ENCODE assay signal across 1 fruit fly cellular context in genomic region chr3R:11409667-11410137, dm6.
TF ChIP-seq lines count a peak whose summit lies in the region.

mgr (minus strand) TSS chr3R:11409875.
Irbp (plus strand) TSS chr3R:11410047.

TF ChIP-seq in whole organism, embryonic, 481 proteins besides CTCF, POLR2A, EP300 and RAD21 (continued from another document and continues in another):
- peak; percentile 52; the same call in 1 of the 3 replicates for TF ChIP-seq CG7963 (GFP tag; IDR thresholded peaks at IDR 0.05; lab: Robert Waterston, UW; ENCODE audit: partially characterized antibody)
- TF ChIP-seq CG5953 (GFP tag; IDR thresholded peaks at IDR 0.05; lab: Robert Waterston, UW): peak; percentile 73
- peak; percentile 89 for TF ChIP-seq ssp (GFP tag; IDR thresholded peaks at IDR 0.05; lab: Robert Waterston, UW)
- peak; percentile 86 for TF ChIP-seq lilli (GFP tag; optimal IDR thresholded peaks at IDR 0.05; lab: Kevin White, UChicago)
- no peak for TF ChIP-seq CG12236 (GFP tag; optimal IDR thresholded peaks at IDR 0.05; lab: Kevin White, UChicago)
- TF ChIP-seq dmrt99B (tag; optimal IDR thresholded peaks at IDR 0.05; lab: Kevin White, UChicago): no peak
- TF ChIP-seq CG1024 (GFP tag; IDR thresholded peaks at IDR 0.05; lab: Robert Waterston, UW): peak; percentile 89
- TF ChIP-seq dan (GFP tag; IDR thresholded peaks at IDR 0.05; lab: Robert Waterston, UW): peak; percentile 46; the same call in 1 of the 2 replicates
- peak; percentile 85 for TF ChIP-seq CG6175 (GFP tag; IDR thresholded peaks at IDR 0.05; lab: Robert Waterston, UW)
- peak; percentile 91 for TF ChIP-seq Meics (GFP tag; optimal IDR thresholded peaks at IDR 0.05; lab: Kevin White, UChicago)
- peak; percentile 92 for TF ChIP-seq CG10979 (tag; optimal IDR thresholded peaks at IDR 0.05; lab: Kevin White, UChicago)
- no peak for TF ChIP-seq Fer1 (GFP tag; optimal IDR thresholded peaks at IDR 0.05; lab: Kevin White, UChicago)
- no peak for TF ChIP-seq ab (GFP tag; optimal IDR thresholded peaks at IDR 0.05; lab: Kevin White, UChicago)
- TF ChIP-seq CG12744 (GFP tag; optimal IDR thresholded peaks at IDR 0.05; lab: Kevin White, UChicago): no peak
- peak; percentile 78 for TF ChIP-seq run (tag; optimal IDR thresholded peaks at IDR 0.05; lab: Kevin White, UChicago)
- peak; percentile 93 for TF ChIP-seq YL-1 (GFP tag; optimal IDR thresholded peaks at IDR 0.05; lab: Kevin White, UChicago)
- TF ChIP-seq CG10274 (GFP tag; optimal IDR thresholded peaks at IDR 0.05; lab: Kevin White, UChicago): no peak
- peak; percentile 92 for TF ChIP-seq CG10147 (GFP tag; optimal IDR thresholded peaks at IDR 0.05; lab: Kevin White, UChicago)
- TF ChIP-seq Atf6 (GFP tag; IDR thresholded peaks at IDR 0.05; lab: Robert Waterston, UW): peak; percentile 91
- peak; percentile 94 for TF ChIP-seq CG14441 (GFP tag; IDR thresholded peaks at IDR 0.05; lab: Robert Waterston, UW)
- TF ChIP-seq H2.0 (GFP tag; IDR thresholded peaks at IDR 0.05; lab: Robert Waterston, UW): peak; percentile 92
- no peak for TF ChIP-seq da (GFP tag; optimal IDR thresholded peaks at IDR 0.05; lab: Kevin White, UChicago)
- TF ChIP-seq HHEX (GFP tag; optimal IDR thresholded peaks at IDR 0.05; lab: Kevin White, UChicago): peak; percentile 89
- TF ChIP-seq CG1792 (GFP tag; optimal IDR thresholded peaks at IDR 0.05; lab: Kevin White, UChicago): no peak
- TF ChIP-seq hbn (GFP tag; IDR thresholded peaks at IDR 0.05; lab: Robert Waterston, UW; ENCODE audit: partially characterized antibody): peak; percentile 78
- peak; percentile 76; the same call in 1 of the 2 replicates for TF ChIP-seq Adf1 (GFP tag; IDR thresholded peaks at IDR 0.05; lab: Robert Waterston, UW)
- TF ChIP-seq chinmo (GFP tag; IDR thresholded peaks at IDR 0.05; lab: Robert Waterston, UW; ENCODE audit: partially characterized antibody): no peak
- no peak for TF ChIP-seq lbe (GFP tag; optimal IDR thresholded peaks at IDR 0.05; lab: Kevin White, UChicago)
- peak; percentile 86 for TF ChIP-seq HmgZ (tag; optimal IDR thresholded peaks at IDR 0.05; lab: Kevin White, UChicago)
- peak; percentile 89 for TF ChIP-seq wor (GFP tag; IDR thresholded peaks at IDR 0.05; lab: Robert Waterston, UW)
- peak; percentile 90 for TF ChIP-seq C15 (GFP tag; IDR thresholded peaks at IDR 0.05; lab: Robert Waterston, UW)
- TF ChIP-seq CG30403 (GFP tag; optimal IDR thresholded peaks at IDR 0.05; lab: Kevin White, UChicago): peak; percentile 92
- TF ChIP-seq CG31388 (GFP tag; optimal IDR thresholded peaks at IDR 0.05; lab: Kevin White, UChicago): peak; percentile 65
- TF ChIP-seq Stat92E (GFP tag; optimal IDR thresholded peaks at IDR 0.05; lab: Kevin White, UChicago): peak in 1 of 3 experiments; percentile 77
- peak; percentile 83 for TF ChIP-seq CG3065 (GFP tag; optimal IDR thresholded peaks at IDR 0.05; lab: Kevin White, UChicago)
- peak; percentile 95 for TF ChIP-seq CG13775 (GFP tag; optimal IDR thresholded peaks at IDR 0.05; lab: Kevin White, UChicago)
- TF ChIP-seq PHDP (tag; optimal IDR thresholded peaks at IDR 0.05; lab: Kevin White, UChicago): peak; percentile 94
- TF ChIP-seq fd96Cb (tag; optimal IDR thresholded peaks at IDR 0.05; lab: Kevin White, UChicago): peak; percentile 90
- peak; percentile 68 for TF ChIP-seq crol (GFP tag; IDR thresholded peaks at IDR 0.05; lab: Robert Waterston, UW)
- peak; percentile 45 for TF ChIP-seq mam (GFP tag; optimal IDR thresholded peaks at IDR 0.05; lab: Kevin White, UChicago)
- TF ChIP-seq Hr3 (GFP tag; optimal IDR thresholded peaks at IDR 0.05; lab: Kevin White, UChicago): peak; percentile 92
- TF ChIP-seq Oli (tag; optimal IDR thresholded peaks at IDR 0.05; lab: Kevin White, UChicago): peak; percentile 89
- TF ChIP-seq zf30C (GFP tag; optimal IDR thresholded peaks at IDR 0.05; lab: Kevin White, UChicago): no peak
- no peak for TF ChIP-seq CG9876 (GFP tag; optimal IDR thresholded peaks at IDR 0.05; lab: Kevin White, UChicago)
- TF ChIP-seq dpn (GFP tag; optimal IDR thresholded peaks at IDR 0.05; lab: Kevin White, UChicago): peak; percentile 18 to 92
- no peak for TF ChIP-seq CG11398 (GFP tag; optimal IDR thresholded peaks at IDR 0.05; lab: Kevin White, UChicago)
- no peak for TF ChIP-seq emc (GFP tag; optimal IDR thresholded peaks at IDR 0.05; lab: Kevin White, UChicago)
- TF ChIP-seq Tbp (GFP tag; optimal IDR thresholded peaks at IDR 0.05; lab: Kevin White, UChicago): no peak
- peak; percentile 59 for TF ChIP-seq CG34376 (GFP tag; optimal IDR thresholded peaks at IDR 0.05; lab: Kevin White, UChicago)
- peak; percentile 94 for TF ChIP-seq CG13424 (tag; optimal IDR thresholded peaks at IDR 0.05; lab: Kevin White, UChicago)
- peak; percentile 92 for TF ChIP-seq CG14014 (GFP tag; IDR thresholded peaks at IDR 0.05; lab: Robert Waterston, UW)
- peak; percentile 52 for TF ChIP-seq MTF-1 (GFP tag; optimal IDR thresholded peaks at IDR 0.05; lab: Kevin White, UChicago; ENCODE audit: borderline replicate concordance)
- TF ChIP-seq nau (GFP tag; optimal IDR thresholded peaks at IDR 0.05; lab: Kevin White, UChicago): no peak
- no peak for TF ChIP-seq her (GFP tag; optimal IDR thresholded peaks at IDR 0.05; lab: Kevin White, UChicago)
- no peak for TF ChIP-seq oc (tag; optimal IDR thresholded peaks at IDR 0.05; lab: Kevin White, UChicago)
- TF ChIP-seq CG7357 (GFP tag; IDR thresholded peaks at IDR 0.05; lab: Robert Waterston, UW): peak; percentile 83
- TF ChIP-seq Optix (GFP tag; IDR thresholded peaks at IDR 0.05; lab: Robert Waterston, UW): peak; percentile 91
- peak; percentile 86 for TF ChIP-seq B-H2 (GFP tag; optimal IDR thresholded peaks at IDR 0.05; lab: Kevin White, UChicago)
- TF ChIP-seq Oaz (GFP tag; IDR thresholded peaks at IDR 0.05; lab: Robert Waterston, UW): peak; percentile 91
- no peak for TF ChIP-seq prd (optimal IDR thresholded peaks at IDR 0.05; lab: Kevin White, UChicago)
- TF ChIP-seq prd (GFP tag; IDR thresholded peaks at IDR 0.05; lab: Robert Waterston, UW): peak; percentile 97
- TF ChIP-seq dm (GFP tag; optimal IDR thresholded peaks at IDR 0.05; lab: Kevin White, UChicago): peak; percentile 19
- peak; percentile 9 for TF ChIP-seq gcm2 (GFP tag; optimal IDR thresholded peaks at IDR 0.05; lab: Kevin White, UChicago)
- TF ChIP-seq CG13287 (GFP tag; IDR thresholded peaks at IDR 0.05; lab: Robert Waterston, UW; ENCODE audit: partially characterized antibody): peak; percentile 93
- TF ChIP-seq CG7839 (tag; optimal IDR thresholded peaks at IDR 0.05; lab: Kevin White, UChicago): peak; percentile 92
- peak; percentile 25 for TF ChIP-seq pum (GFP tag; optimal IDR thresholded peaks at IDR 0.05; lab: Kevin White, UChicago)
- peak; percentile 96 for TF ChIP-seq Ada2b (GFP tag; IDR thresholded peaks at IDR 0.05; lab: Robert Waterston, UW)
- TF ChIP-seq CG8290 (GFP tag; optimal IDR thresholded peaks at IDR 0.05; lab: Kevin White, UChicago): peak; percentile 83
- peak in 1 of 2 experiments; percentile 32 for TF ChIP-seq CG8290 (tag; optimal IDR thresholded peaks at IDR 0.05; lab: Kevin White, UChicago)
- TF ChIP-seq fu2 (GFP tag; optimal IDR thresholded peaks at IDR 0.05; lab: Kevin White, UChicago): peak; percentile 50
- peak; percentile 54 for TF ChIP-seq Ets97D (GFP tag; optimal IDR thresholded peaks at IDR 0.05; lab: Kevin White, UChicago)
- peak; percentile 87 for TF ChIP-seq E2f2 (GFP tag; IDR thresholded peaks at IDR 0.05; lab: Robert Waterston, UW)
- TF ChIP-seq tio (GFP tag; optimal IDR thresholded peaks at IDR 0.05; lab: Kevin White, UChicago): no peak
- peak; percentile 72; the same call in 1 of the 2 replicates for TF ChIP-seq CG16779 (GFP tag; IDR thresholded peaks at IDR 0.05; lab: Robert Waterston, UW)
- no peak for TF ChIP-seq CG8944 (GFP tag; optimal IDR thresholded peaks at IDR 0.05; lab: Kevin White, UChicago)
- peak; percentile 79; the same call in 2 of the 3 replicates for TF ChIP-seq CG11093 (GFP tag; IDR thresholded peaks at IDR 0.05; lab: Robert Waterston, UW)
- no peak for TF ChIP-seq Myb (GFP tag; optimal IDR thresholded peaks at IDR 0.05; lab: Kevin White, UChicago)
- peak; percentile 16 for TF ChIP-seq Neu2 (GFP tag; optimal IDR thresholded peaks at IDR 0.05; lab: Kevin White, UChicago; ENCODE audit: borderline replicate concordance)
- peak; percentile 71 for TF ChIP-seq CG7928 (GFP tag; optimal IDR thresholded peaks at IDR 0.05; lab: Kevin White, UChicago)
- TF ChIP-seq CG7745 (tag; optimal IDR thresholded peaks at IDR 0.05; lab: Kevin White, UChicago): peak; percentile 53
- peak; percentile 49 for TF ChIP-seq Bteb2 (GFP tag; optimal IDR thresholded peaks at IDR 0.05; lab: Kevin White, UChicago)
- peak; percentile 25 for TF ChIP-seq pros (GFP tag; optimal IDR thresholded peaks at IDR 0.05; lab: Kevin White, UChicago)
- peak; percentile 82 for TF ChIP-seq toy (GFP tag; IDR thresholded peaks at IDR 0.05; lab: Robert Waterston, UW)
- peak; percentile 59 for TF ChIP-seq Dad (GFP tag; optimal IDR thresholded peaks at IDR 0.05; lab: Kevin White, UChicago)
- TF ChIP-seq lov (optimal IDR thresholded peaks at IDR 0.05; lab: Kevin White, UChicago): no peak
- TF ChIP-seq lov (GFP tag; IDR thresholded peaks at IDR 0.05; lab: Robert Waterston, UW): peak; percentile 64; the same call in 1 of the 3 replicates
- TF ChIP-seq CG3838 (GFP tag; optimal IDR thresholded peaks at IDR 0.05; lab: Kevin White, UChicago): peak; percentile 5
- TF ChIP-seq sd (tag; optimal IDR thresholded peaks at IDR 0.05; lab: Kevin White, UChicago): no peak
- TF ChIP-seq rib (GFP tag; IDR thresholded peaks at IDR 0.05; lab: Robert Waterston, UW): peak; percentile 94
- TF ChIP-seq lola (GFP tag; optimal IDR thresholded peaks at IDR 0.05; lab: Kevin White, UChicago): peak in 1 of 3 experiments; percentile 93
- peak; percentile 54 for TF ChIP-seq ems (GFP tag; optimal IDR thresholded peaks at IDR 0.05; lab: Kevin White, UChicago)
- peak; percentile 47 for TF ChIP-seq CG4617 (GFP tag; optimal IDR thresholded peaks at IDR 0.05; lab: Kevin White, UChicago; ENCODE audit: borderline replicate concordance)
- peak; percentile 90 for TF ChIP-seq az2 (GFP tag; optimal IDR thresholded peaks at IDR 0.05; lab: Kevin White, UChicago)
- TF ChIP-seq kni (GFP tag; optimal IDR thresholded peaks at IDR 0.05; lab: Kevin White, UChicago): no peak
- no peak for TF ChIP-seq Hr78 (GFP tag; optimal IDR thresholded peaks at IDR 0.05; lab: Kevin White, UChicago)
- peak; percentile 87 for TF ChIP-seq Six4 (GFP tag; optimal IDR thresholded peaks at IDR 0.05; lab: Kevin White, UChicago)
- TF ChIP-seq lmd (GFP tag; IDR thresholded peaks at IDR 0.05; lab: Robert Waterston, UW): peak; percentile 93
- peak; percentile 97 for TF ChIP-seq CG17829 (tag; optimal IDR thresholded peaks at IDR 0.05; lab: Kevin White, UChicago)
- TF ChIP-seq CG6683 (GFP tag; optimal IDR thresholded peaks at IDR 0.05; lab: Kevin White, UChicago): peak; percentile 81
- peak; percentile 86 for TF ChIP-seq CG18619 (GFP tag; optimal IDR thresholded peaks at IDR 0.05; lab: Kevin White, UChicago)
- TF ChIP-seq dmrt11E (tag; optimal IDR thresholded peaks at IDR 0.05; lab: Kevin White, UChicago): peak; percentile 95
- TF ChIP-seq tll (GFP tag; optimal IDR thresholded peaks at IDR 0.05; lab: Kevin White, UChicago): peak in 1 of 2 experiments; percentile 86
- peak; percentile 11 for TF ChIP-seq Mes4 (GFP tag; optimal IDR thresholded peaks at IDR 0.05; lab: Kevin White, UChicago)
- TF ChIP-seq nmo (GFP tag; optimal IDR thresholded peaks at IDR 0.05; lab: Kevin White, UChicago): peak; percentile 95
- TF ChIP-seq wdn (GFP tag; IDR thresholded peaks at IDR 0.05; lab: Robert Waterston, UW): peak; percentile 92
- peak; percentile 81 for TF ChIP-seq odd (GFP tag; optimal IDR thresholded peaks at IDR 0.05; lab: Kevin White, UChicago)
- TF ChIP-seq CG6654 (GFP tag; optimal IDR thresholded peaks at IDR 0.05; lab: Kevin White, UChicago): peak; percentile 63
- TF ChIP-seq chm (GFP tag; IDR thresholded peaks at IDR 0.05; lab: Robert Waterston, UW): peak; percentile 84
- TF ChIP-seq shn (GFP tag; optimal IDR thresholded peaks at IDR 0.05; lab: Kevin White, UChicago): no peak
- no peak for TF ChIP-seq dati (GFP tag; IDR thresholded peaks at IDR 0.05; lab: Robert Waterston, UW)
- peak; percentile 23 for TF ChIP-seq ftz-f1 (GFP tag; optimal IDR thresholded peaks at IDR 0.05; lab: Kevin White, UChicago)
- TF ChIP-seq chn (GFP tag; optimal IDR thresholded peaks at IDR 0.05; lab: Kevin White, UChicago): peak; percentile 53
- peak; percentile 86 for TF ChIP-seq CG17385 (GFP tag; optimal IDR thresholded peaks at IDR 0.05; lab: Kevin White, UChicago)
- peak; percentile 73 for TF ChIP-seq trh (GFP tag; optimal IDR thresholded peaks at IDR 0.05; lab: Kevin White, UChicago)
- peak; percentile 91 for TF ChIP-seq CG1233 (GFP tag; optimal IDR thresholded peaks at IDR 0.05; lab: Kevin White, UChicago)
- no peak for TF ChIP-seq CG8089 (GFP tag; optimal IDR thresholded peaks at IDR 0.05; lab: Kevin White, UChicago)
- peak; percentile 96 for TF ChIP-seq lab (GFP tag; optimal IDR thresholded peaks at IDR 0.05; lab: Kevin White, UChicago)
- TF ChIP-seq bigmax (GFP tag; optimal IDR thresholded peaks at IDR 0.05; lab: Kevin White, UChicago): peak; percentile 86
- peak; percentile 76 for TF ChIP-seq cato (GFP tag; optimal IDR thresholded peaks at IDR 0.05; lab: Kevin White, UChicago; ENCODE audit: borderline replicate concordance)
- peak; percentile 23 for TF ChIP-seq Bdp1 (GFP tag; optimal IDR thresholded peaks at IDR 0.05; lab: Kevin White, UChicago)
- TF ChIP-seq CG15514 (GFP tag; optimal IDR thresholded peaks at IDR 0.05; lab: Kevin White, UChicago): peak; percentile 86
- TF ChIP-seq ci (GFP tag; IDR thresholded peaks at IDR 0.05; lab: Robert Waterston, UW): peak; percentile 95
- peak; percentile 96 for TF ChIP-seq CG12659 (GFP tag; optimal IDR thresholded peaks at IDR 0.05; lab: Kevin White, UChicago)
- peak; percentile 79 for TF ChIP-seq CG2875 (GFP tag; optimal IDR thresholded peaks at IDR 0.05; lab: Kevin White, UChicago)
- peak; percentile 50 for TF ChIP-seq pho (GFP tag; optimal IDR thresholded peaks at IDR 0.05; lab: Kevin White, UChicago)
- peak in 1 of 2 experiments; percentile 14 for TF ChIP-seq Pdp1 (GFP tag; optimal IDR thresholded peaks at IDR 0.05; lab: Kevin White, UChicago)
- TF ChIP-seq HLH4C (GFP tag; IDR thresholded peaks at IDR 0.05; lab: Robert Waterston, UW; ENCODE audit: partially characterized antibody): peak; percentile 84
- TF ChIP-seq gcm (GFP tag; optimal IDR thresholded peaks at IDR 0.05; lab: Kevin White, UChicago): peak; percentile 93
- TF ChIP-seq seq (GFP tag; IDR thresholded peaks at IDR 0.05; lab: Robert Waterston, UW): peak; percentile 93
- peak; percentile 85 for TF ChIP-seq CG18764 (GFP tag; optimal IDR thresholded peaks at IDR 0.05; lab: Kevin White, UChicago)
